Fruit fly (Drosophila melanogaster): ENCODE measurements around the gene CG14718.

CG14718 gene

dm6 chr3R:11749297-11750293 is 49.2 kb downstream of the CG14718 start, which contains the start of gene CG6923:
Gene CG6923, minus strand, starts transcription at chr3R:11750029.
- no peak for TF ChIP-seq Clk (GFP tag; optimal IDR thresholded peaks at IDR 0.05)
- peak; percentile 29 for TF ChIP-seq kay (GFP tag; ENCODE audit: borderline replicate concordance)
- no peak for TF ChIP-seq CG14711 (tag; optimal IDR thresholded peaks at IDR 0.05)
- TF ChIP-seq toe (GFP tag; optimal IDR thresholded peaks at IDR 0.05) = no peak
- TF ChIP-seq ovo (GFP tag; optimal IDR thresholded peaks at IDR 0.05) = peak; percentile 67
- peak; percentile 3 for TF ChIP-seq CG7045 (GFP tag; optimal IDR thresholded peaks at IDR 0.05)
- TF ChIP-seq CG33017 (tag; optimal IDR thresholded peaks at IDR 0.05) = no peak
- TF ChIP-seq tj (GFP tag; optimal IDR thresholded peaks at IDR 0.05) = peak; percentile 45
- no peak for TF ChIP-seq Crg-1 (GFP tag; optimal IDR thresholded peaks at IDR 0.05)
- no peak for TF ChIP-seq bab1 (GFP tag; optimal IDR thresholded peaks at IDR 0.05)
- no peak for TF ChIP-seq CG1620 (GFP tag; optimal IDR thresholded peaks at IDR 0.05)
- TF ChIP-seq CG12768 (GFP tag; optimal IDR thresholded peaks at IDR 0.05) = peak; percentile 24
- TF ChIP-seq CG5204 (GFP tag; optimal IDR thresholded peaks at IDR 0.05) = no peak
- TF ChIP-seq CG11617 (GFP tag; optimal IDR thresholded peaks at IDR 0.05) = peak; percentile 15
- TF ChIP-seq cnc (optimal IDR thresholded peaks at IDR 0.05) = no peak
- TF ChIP-seq CG7101 (tag; optimal IDR thresholded peaks at IDR 0.05) = no peak
- TF ChIP-seq cic (GFP tag; optimal IDR thresholded peaks at IDR 0.05) = no peak
- peak; percentile 38 for TF ChIP-seq Mnt (GFP tag; optimal IDR thresholded peaks at IDR 0.05)
- TF ChIP-seq pad (GFP tag; optimal IDR thresholded peaks at IDR 0.05) = no peak
- TF ChIP-seq Hr96 (GFP tag; optimal IDR thresholded peaks at IDR 0.05) = no peak

DNA sequence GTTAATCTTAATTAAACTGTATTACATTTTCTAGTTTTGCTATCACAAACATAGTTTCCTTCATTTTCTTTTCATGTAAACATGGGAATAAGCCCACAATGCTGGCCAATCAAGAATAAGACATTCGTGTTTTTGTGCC is 49.7 kb downstream of the CG14718 start, which contains the start of gene CG43062:
CG43062 (plus strand) TSS at position 40 of the 139 bp plus-strand sequence.
- no peak for TF ChIP-seq toe (GFP tag; optimal IDR thresholded peaks at IDR 0.05)
- TF ChIP-seq CG33017 (tag; optimal IDR thresholded peaks at IDR 0.05) = no peak
- TF ChIP-seq Hr96 (GFP tag; optimal IDR thresholded peaks at IDR 0.05) = no peak
- no peak for TF ChIP-seq bab1 (GFP tag; optimal IDR thresholded peaks at IDR 0.05)
- no peak for TF ChIP-seq kay (GFP tag; ENCODE audit: borderline replicate concordance)
- no peak for TF ChIP-seq CG1620 (GFP tag; optimal IDR thresholded peaks at IDR 0.05)
- no peak for TF ChIP-seq CG14711 (tag; optimal IDR thresholded peaks at IDR 0.05)
- no peak for TF ChIP-seq Mnt (GFP tag; optimal IDR thresholded peaks at IDR 0.05)
- no peak for TF ChIP-seq CG7045 (GFP tag; optimal IDR thresholded peaks at IDR 0.05)
- no peak for TF ChIP-seq ovo (GFP tag; optimal IDR thresholded peaks at IDR 0.05)
- no peak for TF ChIP-seq CG11617 (GFP tag; optimal IDR thresholded peaks at IDR 0.05)
- TF ChIP-seq CG7101 (tag; optimal IDR thresholded peaks at IDR 0.05) = no peak
- no peak for TF ChIP-seq Clk (GFP tag; optimal IDR thresholded peaks at IDR 0.05)
- no peak for TF ChIP-seq cnc (optimal IDR thresholded peaks at IDR 0.05)

DNA sequence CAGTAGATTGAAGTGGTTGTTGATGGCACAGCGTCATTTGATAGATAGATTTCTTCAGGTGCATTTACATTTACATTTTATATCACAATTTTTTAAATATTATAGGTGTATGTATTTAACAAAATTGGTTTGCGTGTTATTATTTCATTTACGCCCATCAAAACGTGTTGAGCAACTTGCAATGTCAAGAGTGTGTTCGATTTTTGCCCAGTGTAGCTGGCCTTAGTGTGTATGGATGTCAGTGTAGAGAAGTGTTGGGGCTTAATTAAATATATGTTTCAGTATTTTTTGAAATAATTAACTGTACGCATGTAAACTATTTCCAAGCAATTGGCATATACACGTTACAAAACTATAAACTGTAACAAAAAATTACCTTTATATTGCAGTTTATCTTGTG is 51.3 kb downstream of the CG14718 start:
- no peak for TF ChIP-seq CG11617 (GFP tag; optimal IDR thresholded peaks at IDR 0.05)
- TF ChIP-seq ovo (GFP tag; optimal IDR thresholded peaks at IDR 0.05) = no peak
- no peak for TF ChIP-seq CG33017 (tag; optimal IDR thresholded peaks at IDR 0.05)
- no peak for TF ChIP-seq CG14711 (tag; optimal IDR thresholded peaks at IDR 0.05)
- no peak for TF ChIP-seq toe (GFP tag; optimal IDR thresholded peaks at IDR 0.05)
- no peak for TF ChIP-seq pad (GFP tag; optimal IDR thresholded peaks at IDR 0.05)
- no peak for TF ChIP-seq CG1620 (GFP tag; optimal IDR thresholded peaks at IDR 0.05)
- TF ChIP-seq cnc (optimal IDR thresholded peaks at IDR 0.05) = no peak
- no peak for TF ChIP-seq Crg-1 (GFP tag; optimal IDR thresholded peaks at IDR 0.05)
- no peak for TF ChIP-seq CG5204 (GFP tag; optimal IDR thresholded peaks at IDR 0.05)
- no peak for TF ChIP-seq Hr96 (GFP tag; optimal IDR thresholded peaks at IDR 0.05)
- TF ChIP-seq CG7101 (tag; optimal IDR thresholded peaks at IDR 0.05) = no peak

Measured in whole organism, adult.